Fruit fly (Drosophila melanogaster) ovary, adult (tissue): Measurements from ENCODE around the gene mRpL36.

Experiments used
- CG17801 ChIP-seq: fragments of 200-800 bp; optimal IDR thresholded peaks from 2 replicates; lab custom pipeline; 2019; ENCODE audit warnings: missing biosample characterization, mild to moderate bottlenecking, missing genetic modification characterization, moderate library complexity; ENCODE audit not compliant: partially characterized antibody

Gene mRpL36

dm6 chr3L:8128396-8129050, 3.6 kb upstream of the mRpL36 start:
- TF ChIP-seq CG17801 (GFP tag; lab: Kevin White, UChicago), result peak; percentile 27

dm6 chr3L:8127712-8128210, 2.8 kb upstream of the mRpL36 start, which contains the start of the genes Cds and Uba2:
Cds (plus strand) TSS chr3L:8127762.
Uba2 (minus strand) TSS chr3L:8127818.
- peak; percentile 96 for TF ChIP-seq CG17801 (GFP tag; lab: Kevin White, UChicago)

dm6 chr3L:8121590-8121989, 3.3 kb downstream of the mRpL36 start, which contains the start of gene ldbr:
ldbr (plus strand) TSS chr3L:8121827.
- TF ChIP-seq CG17801 (GFP tag; lab: Kevin White, UChicago), result peak; percentile 34

- TF ChIP-seq CG17801 (GFP tag; lab: Kevin White, UChicago), result no peak
These were observed 8.1 kb downstream of the mRpL36 start for dm6 chr3L:8116809-8117208.

- peak; percentile 81 for TF ChIP-seq CG17801 (GFP tag; lab: Kevin White, UChicago)
These were observed 8.9 kb downstream of the mRpL36 start, which contains the start of the genes Arp3 and msk for dm6 chr3L:8115864-8116528. Arp3 (minus strand) TSS chr3L:8115902. msk (plus strand) TSS chr3L:8116179.

dm6 chr3L:8110171-8110570, 14.8 kb downstream of the mRpL36 start, which contains the start of gene Nulp1:
Nulp1 (plus strand) TSS chr3L:8110368.
- no peak for TF ChIP-seq CG17801 (GFP tag; lab: Kevin White, UChicago)

- no peak for TF ChIP-seq CG17801 (GFP tag; lab: Kevin White, UChicago)
These were observed 16.0 kb downstream of the mRpL36 start, which contains the start of gene fan for dm6 chr3L:8108886-8109285. fan (plus strand) TSS chr3L:8109132.

- TF ChIP-seq CG17801 (GFP tag; lab: Kevin White, UChicago), result no peak
These were observed 16.7 kb downstream of the mRpL36 start for dm6 chr3L:8108201-8108600.

- no peak for TF ChIP-seq CG17801 (GFP tag; lab: Kevin White, UChicago)
These were observed 27.8 kb downstream of the mRpL36 start for dm6 chr3L:8097101-8097500.

- peak; percentile 91 for TF ChIP-seq CG17801 (GFP tag; lab: Kevin White, UChicago)
These were observed 28.8 kb downstream of the mRpL36 start for dm6 chr3L:8096106-8096558.

- TF ChIP-seq CG17801 (GFP tag; lab: Kevin White, UChicago), result no peak
These were observed 30.2 kb downstream of the mRpL36 start for dm6 chr3L:8094652-8095129.

- TF ChIP-seq CG17801 (GFP tag; lab: Kevin White, UChicago), result no peak
These were observed 31.4 kb downstream of the mRpL36 start for dm6 chr3L:8093553-8093952.

dm6 chr3L:8091650-8092068, 33.3 kb downstream of the mRpL36 start, which contains the start of gene CG7565:
CG7565 (minus strand) TSS chr3L:8091786.
- peak; percentile 67 for TF ChIP-seq CG17801 (GFP tag; lab: Kevin White, UChicago)

dm6 chr3L:8086218-8086617, 38.7 kb downstream of the mRpL36 start:
- no peak for TF ChIP-seq CG17801 (GFP tag; lab: Kevin White, UChicago)

- peak; percentile 26 for TF ChIP-seq CG17801 (GFP tag; lab: Kevin White, UChicago)
These were observed 43.1 kb downstream of the mRpL36 start for dm6 chr3L:8081822-8082221.
